Fruit fly (Drosophila melanogaster) whole organism, embryonic: ENCODE results near the gene Hip1.

Experiments
- Aef1 ChIP-seq: fragments of 200-800 bp; sonication (Bioruptor generic); IDR thresholded peaks from 3 replicates; pipeline ENCODE4 v1.3.6; 2022; ENCODE audit warnings: missing biosample characterization, missing genetic modification characterization
- CG11695 ChIP-seq: fragments of 200-800 bp; sonication (Bioruptor generic); IDR thresholded peaks from 3 replicates; pipeline ENCODE4 v1.3.6; 2022; ENCODE audit warnings: missing biosample characterization, missing genetic modification characterization
- CG14441 ChIP-seq: fragments of 200-800 bp; sonication (Bioruptor generic); IDR thresholded peaks from 2 replicates; pipeline ENCODE4 v1.3.6; 2022; ENCODE audit warnings: missing biosample characterization, missing genetic modification characterization
- CG15601 ChIP-seq: fragments of 200-800 bp; sonication (Bioruptor generic); optimal IDR thresholded peaks from 3 replicates; lab custom pipeline; 2019; ENCODE audit warnings: missing biosample characterization, mild to moderate bottlenecking, missing genetic modification characterization, moderate library complexity
- CG17568 ChIP-seq: fragments of 200-800 bp; sonication (Bioruptor generic); optimal IDR thresholded peaks from 2 replicates; lab custom pipeline; 2018; ENCODE audit warnings: missing biosample characterization, mild to moderate bottlenecking, missing genetic modification characterization, moderate library complexity
- CG18262 ChIP-seq: fragments of 200-800 bp; optimal IDR thresholded peaks from 3 replicates; lab custom pipeline; 2019; ENCODE audit warnings: missing biosample characterization, mild to moderate bottlenecking, missing genetic modification characterization, moderate library complexity
- CG3281 ChIP-seq: fragments of 200-800 bp; sonication (Bioruptor generic); optimal IDR thresholded peaks from 3 replicates; lab custom pipeline; 2017; ENCODE audit warnings: missing biosample characterization, mild to moderate bottlenecking, missing genetic modification characterization
- CG4328 ChIP-seq: fragments of 200-800 bp; sonication (Bioruptor generic); optimal IDR thresholded peaks from 3 replicates; lab custom pipeline; 2017; ENCODE audit warnings: missing biosample characterization, missing genetic modification reagents, missing genetic modification characterization
- CG43689 ChIP-seq: fragments of 200-800 bp; sonication (Bioruptor generic); IDR thresholded peaks from 2 replicates; pipeline ENCODE4 v1.3.6; 2022; ENCODE audit warnings: missing biosample characterization, missing genetic modification characterization
- CG7987 ChIP-seq: fragments of 200-800 bp; sonication (Bioruptor generic); optimal IDR thresholded peaks from 2 replicates; lab custom pipeline; 2018; ENCODE audit warnings: missing biosample characterization, mild to moderate bottlenecking, missing genetic modification characterization, moderate library complexity
- CG8478 ChIP-seq: fragments of >200 bp; optimal IDR thresholded peaks from 2 replicates; lab custom pipeline; 2018
- CG8924 ChIP-seq: fragments of 200-800 bp; optimal IDR thresholded peaks from 3 replicates; lab custom pipeline; 2019; ENCODE audit warnings: missing biosample characterization, mild to moderate bottlenecking, missing genetic modification characterization, moderate library complexity
- CG9932 ChIP-seq: fragments of 200-800 bp; sonication (Bioruptor generic); IDR thresholded peaks from 2 replicates; pipeline ENCODE4 v1.3.6; 2022; ENCODE audit warnings: missing biosample characterization, missing genetic modification characterization
- Camta ChIP-seq: fragments of 200-800 bp; sonication (Bioruptor generic); optimal IDR thresholded peaks from 2 replicates; lab custom pipeline; 2016; ENCODE audit warnings: missing biosample characterization, missing genetic modification characterization
- Dp ChIP-seq: fragments of 200-800 bp; sonication (Bioruptor generic); optimal IDR thresholded peaks from 2 replicates; lab custom pipeline; 2018; ENCODE audit warnings: missing biosample characterization, mild to moderate bottlenecking, missing genetic modification characterization, moderate library complexity
- Dref ChIP-seq: fragments of 200-800 bp; sonication (Bioruptor generic); IDR thresholded peaks from 2 replicates; pipeline ENCODE4 v1.3.6; 2022; ENCODE audit warnings: missing biosample characterization, missing genetic modification characterization
- Elba2 ChIP-seq: fragments of 200-800 bp; sonication (Bioruptor generic); optimal IDR thresholded peaks from 3 replicates; lab custom pipeline; 2016; ENCODE audit warnings: missing biosample characterization, missing genetic modification characterization
- Ets97D ChIP-seq: fragments of 200-800 bp; sonication (Bioruptor generic); optimal IDR thresholded peaks from 3 replicates; lab custom pipeline; 2016; ENCODE audit warnings: missing biosample characterization, missing genetic modification characterization
- Gsc ChIP-seq: fragments of 200-800 bp; sonication (Bioruptor generic); IDR thresholded peaks from 2 replicates; pipeline ENCODE4 v1.3.6; 2022; ENCODE audit warnings: missing biosample characterization, missing genetic modification characterization
- HmgD ChIP-seq: fragments of 200-800 bp; sonication (Bioruptor generic); optimal IDR thresholded peaks from 3 replicates; lab custom pipeline; 2016; ENCODE audit warnings: missing biosample characterization, missing genetic modification characterization
- Max ChIP-seq: fragments of 200-800 bp; sonication (Bioruptor generic); optimal IDR thresholded peaks from 2 replicates; lab custom pipeline; 2016; ENCODE audit warnings: missing biosample characterization, mild to moderate bottlenecking, missing genetic modification characterization
- Med ChIP-seq: fragments of 200-800 bp; sonication (Bioruptor generic); peaks from one replicate; lab custom pipeline; 2016; ENCODE audit warnings: missing biosample characterization, missing genetic modification characterization, mild to moderate bottlenecking, inconsistent platforms, moderate library complexity
- Nf-YB ChIP-seq: fragments of 200-800 bp; sonication (Bioruptor generic); optimal IDR thresholded peaks from 3 replicates; lab custom pipeline; 2019; ENCODE audit warnings: missing biosample characterization, mild to moderate bottlenecking, missing genetic modification characterization, moderate library complexity
- Pdp1 ChIP-seq, 2 experiments: fragments of 200-800 bp; sonication (Bioruptor generic); optimal IDR thresholded peaks; 3 replicates each; lab custom pipeline; 2016; ENCODE audit warnings: missing biosample characterization in 2 of 2, missing genetic modification characterization in 2 of 2, mild to moderate bottlenecking in 1 of 2, moderate library complexity in 1 of 2
- Rx ChIP-seq: fragments of 200-800 bp; sonication (Bioruptor generic); IDR thresholded peaks from 2 replicates; pipeline ENCODE4 v1.3.6; 2022; ENCODE audit warnings: missing biosample characterization, missing genetic modification characterization
- Stat92E ChIP-seq, 3 experiments: fragments of >200 bp in 2 of 3; fragments of 200-800 bp in 1 of 3; sonication (Bioruptor generic) in 1 of 3; optimal IDR thresholded peaks; 2 replicates each; lab custom pipeline; 2017 to 2019; ENCODE audit warnings: missing biosample characterization in 3 of 3, missing genetic modification characterization in 3 of 3, mild to moderate bottlenecking in 1 of 3, moderate library complexity in 1 of 3
- az2 ChIP-seq: fragments of 200-800 bp; sonication (Bioruptor generic); optimal IDR thresholded peaks from 3 replicates; lab custom pipeline; 2016; ENCODE audit warnings: missing biosample characterization, missing genetic modification characterization
- bbx ChIP-seq: fragments of 200-800 bp; sonication (Bioruptor generic); IDR thresholded peaks from 2 replicates; pipeline ENCODE4 v1.3.6; 2022; ENCODE audit warnings: missing biosample characterization, missing genetic modification characterization; ENCODE audit not compliant: partially characterized antibody
- caup ChIP-seq: fragments of 200-800 bp; sonication (Bioruptor generic); optimal IDR thresholded peaks from 3 replicates; lab custom pipeline; 2017; ENCODE audit warnings: missing biosample characterization, mild to moderate bottlenecking, missing genetic modification characterization, moderate library complexity; ENCODE audit not compliant: severe bottlenecking
- ci ChIP-seq: fragments of 200-800 bp; sonication (Bioruptor generic); IDR thresholded peaks from 3 replicates; pipeline ENCODE4 v1.3.6; 2022; ENCODE audit warnings: missing biosample characterization, missing genetic modification characterization
- croc ChIP-seq: fragments of 200-800 bp; sonication (Bioruptor generic); conservative IDR thresholded peaks from 3 replicates; pipeline ENCODE4 v1.3.6; 2022; ENCODE audit warnings: missing biosample characterization, missing genetic modification characterization
- crol ChIP-seq: fragments of 200-800 bp; sonication (Bioruptor generic); IDR thresholded peaks from 2 replicates; pipeline ENCODE4 v1.3.6; 2022; ENCODE audit warnings: missing biosample characterization, missing genetic modification characterization
- en ChIP-seq: fragments of 200-800 bp; sonication (Bioruptor generic); optimal IDR thresholded peaks from 2 replicates; lab custom pipeline; 2016; ENCODE audit warnings: missing biosample characterization, missing genetic modification characterization
- fru ChIP-seq: fragments of >200 bp; optimal IDR thresholded peaks from 2 replicates; lab custom pipeline; 2017
- gce ChIP-seq: fragments of 200-800 bp; sonication (Bioruptor generic); IDR thresholded peaks from 3 replicates; pipeline ENCODE4 v1.3.6; 2022; ENCODE audit warnings: missing biosample characterization, missing genetic modification characterization
- gem ChIP-seq: fragments of 200-800 bp; sonication (Bioruptor generic); optimal IDR thresholded peaks from 2 replicates; lab custom pipeline; 2019; ENCODE audit warnings: missing biosample characterization, mild to moderate bottlenecking, missing genetic modification characterization, moderate library complexity
- gfzf ChIP-seq: fragments of 200-800 bp; sonication (Bioruptor generic); optimal IDR thresholded peaks from 2 replicates; lab custom pipeline; 2016; ENCODE audit warnings: missing biosample characterization, mild to moderate bottlenecking, missing genetic modification characterization, moderate library complexity
- h ChIP-seq: fragments of >200 bp; optimal IDR thresholded peaks from 2 replicates; lab custom pipeline; 2017
- hb ChIP-seq: fragments of 200-800 bp; sonication (Bioruptor generic); IDR thresholded peaks from 3 replicates; pipeline ENCODE4 v1.3.6; 2022; ENCODE audit warnings: missing biosample characterization, missing genetic modification characterization; ENCODE audit not compliant: partially characterized antibody
- inv ChIP-seq: fragments of 200-800 bp; sonication (Bioruptor generic); IDR thresholded peaks from 2 replicates; pipeline ENCODE4 v1.3.6; 2022; ENCODE audit warnings: missing biosample characterization, missing genetic modification characterization; ENCODE audit not compliant: partially characterized antibody
- jing ChIP-seq: fragments of 200-800 bp; sonication (Bioruptor generic); optimal IDR thresholded peaks from 2 replicates; lab custom pipeline; 2018; ENCODE audit warnings: missing biosample characterization, mild to moderate bottlenecking, missing genetic modification characterization
- jumu ChIP-seq: fragments of 200-800 bp; sonication (Bioruptor generic); optimal IDR thresholded peaks from 3 replicates; lab custom pipeline; 2016; ENCODE audit warnings: missing biosample characterization, missing genetic modification characterization
- ken ChIP-seq: fragments of 200-800 bp; sonication (Bioruptor generic); IDR thresholded peaks from 3 replicates; pipeline ENCODE4 v1.3.6; 2022; ENCODE audit warnings: missing biosample characterization, missing genetic modification characterization
- knrl ChIP-seq: fragments of 200-800 bp; sonication (Bioruptor generic); IDR thresholded peaks from 3 replicates; pipeline ENCODE4 v1.3.6; 2022; ENCODE audit warnings: missing biosample characterization, missing genetic modification characterization; ENCODE audit not compliant: partially characterized antibody
- prd ChIP-seq, 3 experiments: fragments of >200 bp in 2 of 3; fragments of 200-800 bp in 1 of 3; sonication (Bioruptor generic) in 1 of 3; optimal IDR thresholded peaks in 2 of 3; IDR thresholded peaks in 1 of 3; 2 replicates in 2 of 3; 3 replicates in 1 of 3; pipeline versions ENCODE4 v1.3.6 to Lab custom; 2017 to 2022; ENCODE audit warnings: missing biosample characterization in 1 of 3, missing genetic modification characterization in 1 of 3
- ranshi ChIP-seq: fragments of 200-800 bp; sonication (Bioruptor generic); IDR thresholded peaks from 2 replicates; pipeline ENCODE4 v1.3.6; 2022; ENCODE audit warnings: missing biosample characterization, missing genetic modification characterization
- repo ChIP-seq: fragments of 200-800 bp; sonication (Bioruptor generic); optimal IDR thresholded peaks from 2 replicates; lab custom pipeline; 2016; ENCODE audit warnings: missing biosample characterization, missing genetic modification characterization
- scrt ChIP-seq: fragments of 200-800 bp; sonication (Bioruptor generic); optimal IDR thresholded peaks from 2 replicates; lab custom pipeline; 2018; ENCODE audit warnings: missing biosample characterization, mild to moderate bottlenecking, missing genetic modification characterization, moderate library complexity
- toy ChIP-seq: fragments of 200-800 bp; sonication (Bioruptor generic); IDR thresholded peaks from 2 replicates; pipeline ENCODE4 v1.3.6; 2022; ENCODE audit warnings: missing biosample characterization, missing genetic modification characterization
- unpg ChIP-seq: fragments of 200-800 bp; sonication (Bioruptor generic); optimal IDR thresholded peaks from 3 replicates; lab custom pipeline; 2018; ENCODE audit warnings: missing biosample characterization, mild to moderate bottlenecking, missing genetic modification characterization, moderate library complexity
- usp ChIP-seq: fragments of >200 bp; optimal IDR thresholded peaks from 2 replicates; lab custom pipeline; 2017; ENCODE audit warnings: missing biosample characterization, missing genetic modification characterization
- vvl ChIP-seq: fragments of 200-800 bp; sonication (Bioruptor generic); IDR thresholded peaks from 2 replicates; pipeline ENCODE4 v1.3.6; 2022; ENCODE audit warnings: missing biosample characterization, missing genetic modification characterization

The Hip1 gene

DNA sequence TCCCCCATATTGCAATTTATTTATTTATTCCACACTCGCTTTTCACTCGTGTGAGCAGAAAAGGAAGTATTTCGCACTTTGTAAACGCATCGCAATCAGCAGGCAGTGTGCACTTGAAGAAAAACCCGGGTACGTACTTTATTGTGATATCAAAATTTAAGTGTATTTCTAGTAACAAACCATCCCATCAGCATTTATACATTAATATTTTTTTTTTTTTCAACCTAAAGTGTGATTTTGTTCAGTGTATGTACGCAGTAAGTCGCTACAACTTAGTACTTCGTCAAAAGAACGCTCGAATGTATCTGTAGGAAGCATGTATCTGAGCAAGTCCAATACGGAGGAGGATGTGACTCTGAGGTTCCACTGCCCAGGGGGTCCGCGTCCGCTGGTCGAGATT is 47.6 kb downstream of the Hip1 start (continued):
- TF ChIP-seq CG43689, result no peak
- TF ChIP-seq crol (GFP tag; lab: Robert Waterston, UW), result no peak
- no peak for TF ChIP-seq HmgD (GFP tag; lab: Kevin White, UChicago)
- no peak for TF ChIP-seq bbx (GFP tag; lab: Robert Waterston, UW)
- TF ChIP-seq Ets97D (GFP tag; lab: Kevin White, UChicago), result no peak
- no peak for TF ChIP-seq Camta (GFP tag; lab: Kevin White, UChicago)
- no peak for TF ChIP-seq CG17568 (GFP tag; lab: Kevin White, UChicago)
- TF ChIP-seq CG8924 (tag; lab: Kevin White, UChicago), result no peak
- no peak for TF ChIP-seq ranshi (GFP tag; lab: Robert Waterston, UW)
- peak in 1 of 2 experiments; percentile 17 for TF ChIP-seq Pdp1 (GFP tag; optimal IDR thresholded peaks at IDR 0.05; lab: Kevin White, UChicago)
- TF ChIP-seq Aef1, result no peak
- no peak for TF ChIP-seq CG7987 (GFP tag; lab: Kevin White, UChicago)
- 0 out of 2 replicates have a peak, but pooled peaks have one; percentile 35 for TF ChIP-seq vvl (GFP tag; lab: Robert Waterston, UW)
- TF ChIP-seq CG11695 (GFP tag; lab: Robert Waterston, UW), result no peak
- TF ChIP-seq knrl (GFP tag; lab: Robert Waterston, UW), result no peak
- no peak for TF ChIP-seq en
- no peak for TF ChIP-seq hb (GFP tag; lab: Robert Waterston, UW)
- TF ChIP-seq Med, result peak; percentile 64
- no peak for TF ChIP-seq croc (GFP tag; lab: Robert Waterston, UW)
- TF ChIP-seq Nf-YB (GFP tag; lab: Kevin White, UChicago), result no peak
- TF ChIP-seq CG18262 (tag; lab: Kevin White, UChicago), result peak; percentile 13
- no peak for TF ChIP-seq CG3281 (GFP tag; lab: Kevin White, UChicago)
- no peak for TF ChIP-seq caup (GFP tag; lab: Kevin White, UChicago)
- no peak for TF ChIP-seq jing
- TF ChIP-seq CG4328 (GFP tag; lab: Kevin White, UChicago), result no peak
- TF ChIP-seq CG8478, result no peak
- TF ChIP-seq usp, result no peak
- TF ChIP-seq gem (tag; lab: Kevin White, UChicago), result peak; percentile 24
- TF ChIP-seq ci (GFP tag; lab: Robert Waterston, UW), result 0 out of 3 replicates have a peak, but pooled peaks have one; percentile 49
- TF ChIP-seq Rx (GFP tag; lab: Robert Waterston, UW), result no peak
- TF ChIP-seq prd (optimal IDR thresholded peaks at IDR 0.05; lab: Kevin White, UChicago), result no peak
- peak; percentile 64; the same call in 2 of the 3 replicates for TF ChIP-seq prd (GFP tag; IDR thresholded peaks at IDR 0.05; lab: Robert Waterston, UW)
- no peak for TF ChIP-seq inv (GFP tag; lab: Robert Waterston, UW)
- no peak for TF ChIP-seq gce (GFP tag; lab: Robert Waterston, UW)
- TF ChIP-seq repo (GFP tag; lab: Kevin White, UChicago), result no peak
- TF ChIP-seq az2, result no peak
- no peak for TF ChIP-seq unpg (GFP tag; lab: Kevin White, UChicago)
- no peak for TF ChIP-seq h (lab: Kevin White, UChicago)
- no peak for TF ChIP-seq scrt (GFP tag; lab: Kevin White, UChicago)
- no peak for TF ChIP-seq ken
- no peak for TF ChIP-seq Dp (GFP tag; lab: Kevin White, UChicago)
- TF ChIP-seq CG15601 (tag; lab: Kevin White, UChicago), result no peak
- TF ChIP-seq Max, result peak; percentile 5
- no peak for TF ChIP-seq Dref (GFP tag; lab: Robert Waterston, UW)
- no peak for TF ChIP-seq toy (GFP tag; lab: Robert Waterston, UW)
- TF ChIP-seq jumu (GFP tag; lab: Kevin White, UChicago), result no peak
- no peak for TF ChIP-seq Stat92E (GFP tag; optimal IDR thresholded peaks at IDR 0.05; lab: Kevin White, UChicago)
- TF ChIP-seq CG9932 (GFP tag; lab: Robert Waterston, UW), result no peak
- no peak for TF ChIP-seq Elba2 (GFP tag; lab: Kevin White, UChicago)
- no peak for TF ChIP-seq fru (lab: Kevin White, UChicago)
- TF ChIP-seq Gsc (GFP tag; lab: Robert Waterston, UW), result no peak
- TF ChIP-seq gfzf (GFP tag; lab: Kevin White, UChicago), result no peak
- TF ChIP-seq CG14441 (GFP tag; lab: Robert Waterston, UW), result no peak
